Worm (Caenorhabditis elegans) whole organism, mixed stage, embryonic: ENCODE measurements around the gene nep-6.

Source experiments
- blmp-1 ChIP-seq: fragments of 150-350 bp; optimal IDR thresholded peaks from 2 replicates; lab custom pipeline; 2014; ENCODE audit warnings: missing biosample characterization, missing genetic modification characterization
- ces-1 ChIP-seq: fragments of 150-350 bp; optimal IDR thresholded peaks from 2 replicates; lab custom pipeline; 2014; ENCODE audit warnings: missing biosample characterization, missing genetic modification reagents, missing genetic modification characterization
- cnd-1 ChIP-seq: fragments of 200-800 bp; sonication (Bioruptor generic); optimal IDR thresholded peaks from 2 replicates; lab custom pipeline; 2018; ENCODE audit warnings: mild to moderate bottlenecking, missing genetic modification characterization, missing compliant biosample characterization
- elt-3 ChIP-seq: fragments of 150-350 bp; optimal IDR thresholded peaks from 2 replicates; lab custom pipeline; 2014; ENCODE audit warnings: missing biosample characterization, missing genetic modification characterization
- flh-1 ChIP-seq: fragments of 200-800 bp; sonication (Bioruptor generic); optimal IDR thresholded peaks from 2 replicates; lab custom pipeline; 2018; ENCODE audit warnings: mild to moderate bottlenecking, missing genetic modification characterization, moderate library complexity, missing compliant biosample characterization
- lin-13 ChIP-seq: fragments of 150-350 bp; optimal IDR thresholded peaks from 2 replicates; lab custom pipeline; 2014; ENCODE audit warnings: missing biosample characterization, missing genetic modification characterization
- mep-1 ChIP-seq: fragments of 150-350 bp; optimal IDR thresholded peaks from 2 replicates; lab custom pipeline; 2017; ENCODE audit warnings: missing biosample characterization, missing genetic modification reagents, missing genetic modification characterization, inconsistent platforms
- mls-2 ChIP-seq: sonication (generic microtip); optimal IDR thresholded peaks from 2 replicates; lab custom pipeline; 2016; ENCODE audit warnings: mild to moderate bottlenecking, missing genetic modification characterization, moderate library complexity, missing compliant biosample characterization
- nhr-237 ChIP-seq: fragments of 150-350 bp; optimal IDR thresholded peaks from 2 replicates; lab custom pipeline; 2014; ENCODE audit warnings: missing biosample characterization, missing genetic modification characterization
- nhr-28 ChIP-seq: fragments of 150-350 bp; optimal IDR thresholded peaks from 2 replicates; lab custom pipeline; 2014; ENCODE audit warnings: missing biosample characterization, missing genetic modification characterization
- tbx-8 ChIP-seq: fragments of 200-800 bp; sonication (Bioruptor generic); optimal IDR thresholded peaks from 2 replicates; lab custom pipeline; 2018; ENCODE audit warnings: mild to moderate bottlenecking, missing genetic modification characterization, moderate library complexity, missing compliant biosample characterization
- zip-8 ChIP-seq: fragments of 150-350 bp; optimal IDR thresholded peaks from 2 replicates; lab custom pipeline; 2014; ENCODE audit warnings: missing biosample characterization, missing genetic modification characterization
- ztf-11 ChIP-seq: fragments of 150-350 bp; optimal IDR thresholded peaks from 2 replicates; lab custom pipeline; 2014; ENCODE audit warnings: missing biosample characterization, missing genetic modification characterization

- TF ChIP-seq elt-3 (tag; lab: Kevin White, UChicago) (no peak), tbx-8 (GFP tag; lab: Kevin White, UChicago) (no peak), ztf-11 (tag; lab: Kevin White, UChicago) (no peak), nhr-237 (tag; lab: Kevin White, UChicago) (no peak), cnd-1 (no peak), nhr-28 (tag; lab: Kevin White, UChicago) (no peak), lin-13 (tag; lab: Kevin White, UChicago) (no peak), flh-1 (no peak), ces-1 (GFP tag; lab: Kevin White, UChicago) (no peak), mls-2 (no peak), zip-8 (tag; lab: Kevin White, UChicago) (no peak), blmp-1 (tag; lab: Kevin White, UChicago) (no peak), mep-1 (tag; lab: Kevin White, UChicago) (no peak)
Measured at ce11 chrII:3416528-3416927, at the start of gene nep-6.
